Worm (Caenorhabditis elegans) whole organism, L4/young adult: Measurements from ENCODE around the gene ZK84.4.

ENCODE experiments used
- W03F9.2 ChIP-seq: fragments of 150-350 bp; optimal IDR thresholded peaks from 2 replicates; lab custom pipeline; 2014; ENCODE audit warnings: missing biosample characterization, missing genetic modification characterization
- dao-5 ChIP-seq: sonication (generic microtip); optimal IDR thresholded peaks from 2 replicates; lab custom pipeline; 2016; ENCODE audit warnings: missing genotype, missing genetic modification characterization, moderate library complexity, missing compliant biosample characterization
- him-1 ChIP-seq: sonication (generic microtip); optimal IDR thresholded peaks from 2 replicates; lab custom pipeline; 2016; ENCODE audit warnings: missing genotype, missing genetic modification reagents, missing genetic modification characterization, missing compliant biosample characterization

ce11 chrII:5996066-5996465 is 12.7 kb downstream of the ZK84.4 start, which contains the start of gene ins-4:
- TF ChIP-seq him-1 (tag; lab: Kevin White, UChicago) = no peak
- no peak for TF ChIP-seq W03F9.2 (tag; lab: Kevin White, UChicago)
- no peak for TF ChIP-seq dao-5
